Fruit fly (Drosophila melanogaster) whole organism: Measurements from ENCODE around the gene TkR99D.

Experiments
- CG8478 ChIP-seq: fragments of >200 bp; optimal IDR thresholded peaks from 2 replicates; lab custom pipeline; 2018; ENCODE audit warnings: inconsistent platforms
- Dll ChIP-seq: fragments of >200 bp; optimal IDR thresholded peaks from 2 replicates; lab custom pipeline; 2017
- EcR ChIP-seq, 2 experiments: fragments of >200 bp; optimal IDR thresholded peaks; 2 replicates each; lab custom pipeline; 2017; ENCODE audit warnings: missing biosample characterization in 2 of 2, missing genetic modification characterization in 2 of 2, missing genetic modification reagents in 2 of 2
- pan ChIP-seq: fragments of >200 bp; optimal IDR thresholded peaks from 2 replicates; lab custom pipeline; 2017
- psq ChIP-seq: fragments of >200 bp; optimal IDR thresholded peaks from 2 replicates; lab custom pipeline; 2017
- usp ChIP-seq: fragments of >200 bp; optimal IDR thresholded peaks from 2 replicates; lab custom pipeline; 2017; ENCODE audit warnings: missing biosample characterization, missing genetic modification characterization, mixed read lengths

TkR99D gene

dm6 chr3R:29995035-29995434 is 25.8 kb upstream of the TkR99D start, which contains the start of the genes CG7903 and Sas-6:
Gene CG7903, minus strand, starts transcription at chr3R:29995231.
Gene Sas-6, plus strand, starts transcription at chr3R:29995357.
- no peak for TF ChIP-seq EcR (GFP tag; optimal IDR thresholded peaks at IDR 0.05; lab: Kevin White, UChicago)
- no peak for TF ChIP-seq pan (lab: Kevin White, UChicago)
- no peak for TF ChIP-seq usp (GFP tag; lab: Kevin White, UChicago)
- TF ChIP-seq psq (lab: Kevin White, UChicago) = no peak
- no peak for TF ChIP-seq CG8478 (lab: Kevin White, UChicago)
- no peak for TF ChIP-seq Dll (lab: Kevin White, UChicago)

- TF ChIP-seq CG8478 (lab: Kevin White, UChicago) (no peak), EcR (GFP tag; optimal IDR thresholded peaks at IDR 0.05; lab: Kevin White, UChicago) (no peak)
Observed at dm6 chr3R:29993134-29993533, 23.9 kb upstream of the TkR99D start, which contains the start of gene Acph-1. Gene Acph-1, minus strand, starts transcription at chr3R:29993411.

- no peak for TF ChIP-seq EcR (GFP tag; optimal IDR thresholded peaks at IDR 0.05; lab: Kevin White, UChicago)
- TF ChIP-seq Dll (lab: Kevin White, UChicago) = no peak
- TF ChIP-seq psq (lab: Kevin White, UChicago) = no peak
- no peak for TF ChIP-seq CG8478 (lab: Kevin White, UChicago)
- TF ChIP-seq pan (lab: Kevin White, UChicago) = no peak
- no peak for TF ChIP-seq usp (GFP tag; lab: Kevin White, UChicago)
Observed at dm6 chr3R:29990681-29991080, 21.4 kb upstream of the TkR99D start.

dm6 chr3R:29985219-29985618 is 16.0 kb upstream of the TkR99D start:
- TF ChIP-seq usp (GFP tag; lab: Kevin White, UChicago) (no peak), EcR (GFP tag; optimal IDR thresholded peaks at IDR 0.05; lab: Kevin White, UChicago) (no peak), Dll (lab: Kevin White, UChicago) (no peak), psq (lab: Kevin White, UChicago) (no peak), pan (lab: Kevin White, UChicago) (no peak), CG8478 (lab: Kevin White, UChicago) (no peak)

- TF ChIP-seq Dll (lab: Kevin White, UChicago) = no peak
- no peak for TF ChIP-seq psq (lab: Kevin White, UChicago)
- no peak for TF ChIP-seq CG8478 (lab: Kevin White, UChicago)
- no peak for TF ChIP-seq EcR (GFP tag; optimal IDR thresholded peaks at IDR 0.05; lab: Kevin White, UChicago)
- TF ChIP-seq pan (lab: Kevin White, UChicago) = no peak
- no peak for TF ChIP-seq usp (GFP tag; lab: Kevin White, UChicago)
Observed at dm6 chr3R:29983886-29984285, 14.6 kb upstream of the TkR99D start.

- TF ChIP-seq pan (lab: Kevin White, UChicago) (no peak), psq (lab: Kevin White, UChicago) (no peak), EcR (GFP tag; optimal IDR thresholded peaks at IDR 0.05; lab: Kevin White, UChicago) (no peak)
Observed at dm6 chr3R:29983073-29983544, 13.9 kb upstream of the TkR99D start, which contains the start of gene CG7896. Gene CG7896, plus strand, starts transcription at chr3R:29983426.

dm6 chr3R:29982027-29982426 is 12.8 kb upstream of the TkR99D start:
- no peak for TF ChIP-seq pan (lab: Kevin White, UChicago)
- no peak for TF ChIP-seq psq (lab: Kevin White, UChicago)
- TF ChIP-seq CG8478 (lab: Kevin White, UChicago) = no peak
- TF ChIP-seq EcR (GFP tag; optimal IDR thresholded peaks at IDR 0.05; lab: Kevin White, UChicago) = no peak
- TF ChIP-seq usp (GFP tag; lab: Kevin White, UChicago) = no peak
- TF ChIP-seq Dll (lab: Kevin White, UChicago) = no peak

dm6 chr3R:29981479-29981878 is 12.2 kb upstream of the TkR99D start:
- TF ChIP-seq psq (lab: Kevin White, UChicago) = no peak
- no peak for TF ChIP-seq pan (lab: Kevin White, UChicago)
- TF ChIP-seq CG8478 (lab: Kevin White, UChicago) = no peak
- no peak for TF ChIP-seq Dll (lab: Kevin White, UChicago)
- no peak for TF ChIP-seq usp (GFP tag; lab: Kevin White, UChicago)
- TF ChIP-seq EcR (GFP tag; optimal IDR thresholded peaks at IDR 0.05; lab: Kevin White, UChicago) = no peak

DNA sequence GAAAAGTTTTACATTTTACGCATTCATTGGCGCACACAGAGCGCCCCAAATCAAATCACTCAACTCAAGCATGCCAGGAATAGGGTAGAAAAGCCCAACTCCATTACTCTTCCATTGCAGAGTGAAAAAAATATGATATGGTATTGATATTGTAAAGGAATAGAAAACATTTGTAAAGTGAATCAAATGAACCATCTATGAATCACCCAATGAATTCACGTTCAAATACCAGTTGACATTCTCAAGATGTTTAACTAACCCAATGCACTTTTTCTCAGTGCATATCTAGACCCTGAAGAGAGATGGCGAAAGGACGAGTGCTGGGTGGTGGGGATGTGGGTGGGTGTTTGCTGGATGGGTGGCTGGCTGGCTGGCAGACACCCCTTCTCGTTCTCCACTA is 9.3 kb upstream of the TkR99D start:
- TF ChIP-seq usp (GFP tag; lab: Kevin White, UChicago) (no peak), CG8478 (lab: Kevin White, UChicago) (no peak), psq (lab: Kevin White, UChicago) (no peak), EcR (GFP tag; optimal IDR thresholded peaks at IDR 0.05; lab: Kevin White, UChicago) (no peak), pan (lab: Kevin White, UChicago) (no peak), Dll (lab: Kevin White, UChicago) (no peak)

DNA sequence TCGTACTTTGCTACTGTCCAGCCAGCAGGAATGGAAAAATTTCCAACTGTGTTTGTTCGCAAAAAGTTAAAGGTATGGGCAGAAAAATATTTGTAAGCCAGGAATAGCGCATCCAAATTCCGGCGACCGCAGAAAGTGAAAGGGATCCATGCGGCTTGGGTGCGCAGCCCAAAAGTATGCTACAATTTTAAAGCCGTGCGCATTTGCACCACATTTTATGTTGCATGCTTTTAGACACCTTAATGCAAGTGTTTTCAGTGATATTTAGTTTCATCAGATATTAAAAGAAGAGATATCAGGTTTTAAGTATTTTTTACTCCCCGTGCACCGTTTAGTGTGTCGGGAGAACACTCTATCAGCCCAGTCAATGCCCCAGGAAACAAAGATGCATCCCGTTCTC is 6.1 kb downstream of the TkR99D start:
- TF ChIP-seq psq (lab: Kevin White, UChicago) (no peak), CG8478 (lab: Kevin White, UChicago) (no peak), EcR (GFP tag; optimal IDR thresholded peaks at IDR 0.05; lab: Kevin White, UChicago) (no peak), pan (lab: Kevin White, UChicago) (no peak), usp (GFP tag; lab: Kevin White, UChicago) (no peak), Dll (lab: Kevin White, UChicago) (no peak)

DNA sequence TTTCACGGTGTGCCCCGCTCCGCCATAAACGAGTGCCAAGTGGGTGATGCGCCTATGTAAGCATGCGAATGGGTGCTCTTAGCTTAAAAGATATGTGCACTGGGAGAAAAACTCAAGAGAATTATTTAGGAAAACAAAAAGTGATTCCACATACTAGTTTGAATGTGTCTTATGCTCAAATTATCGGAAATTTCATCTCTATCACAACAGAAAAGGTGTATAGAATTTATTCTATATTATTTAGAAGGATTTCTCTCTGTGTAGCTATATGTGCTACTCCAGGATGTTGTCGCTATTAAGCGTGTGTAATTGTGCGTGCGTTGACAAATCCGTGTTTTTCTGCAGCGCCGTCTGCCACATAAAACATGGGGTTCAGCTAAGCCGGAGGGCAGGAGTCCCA is 9.9 kb downstream of the TkR99D start:
- TF ChIP-seq psq (lab: Kevin White, UChicago) = no peak
- no peak for TF ChIP-seq CG8478 (lab: Kevin White, UChicago)
- TF ChIP-seq usp (GFP tag; lab: Kevin White, UChicago) = no peak
- no peak for TF ChIP-seq pan (lab: Kevin White, UChicago)
- TF ChIP-seq Dll (lab: Kevin White, UChicago) = no peak
- no peak for TF ChIP-seq EcR (GFP tag; optimal IDR thresholded peaks at IDR 0.05; lab: Kevin White, UChicago)

- TF ChIP-seq CG8478 (lab: Kevin White, UChicago) (no peak), pan (lab: Kevin White, UChicago) (no peak), Dll (lab: Kevin White, UChicago) (no peak), psq (lab: Kevin White, UChicago) (no peak), EcR (GFP tag; optimal IDR thresholded peaks at IDR 0.05; lab: Kevin White, UChicago) (no peak)
Observed at dm6 chr3R:29935756-29936155, 33.5 kb downstream of the TkR99D start, which contains the start of the genes eIF2Balpha and Vps13B. Gene eIF2Balpha, minus strand, starts transcription at chr3R:29935888. Gene Vps13B, plus strand, starts transcription at chr3R:29935978.
